Worm (Caenorhabditis elegans): ENCODE data around the gene odr-10.

odr-10 gene

ce11 chrX:6818036-6818488, 47.7 kb downstream of the odr-10 start, which contains the start of gene dhs-28 (continued):
- TF ChIP-seq blmp-1 (tag; optimal IDR thresholded peaks at IDR 0.05; ENCODE audit: insufficient read depth) (no peak), nhr-21 (tag; optimal IDR thresholded peaks at IDR 0.05) (no peak), mbf-1 (tag; optimal IDR thresholded peaks at IDR 0.05) (no peak), R02D3.7 (tag; optimal IDR thresholded peaks at IDR 0.05) (no peak), zag-1 (tag; optimal IDR thresholded peaks at IDR 0.05) (no peak), ZK546.5 (tag; optimal IDR thresholded peaks at IDR 0.05) (no peak), lin-13 (GFP tag; optimal IDR thresholded peaks at IDR 0.05) (no peak), skn-1 (tag; optimal IDR thresholded peaks at IDR 0.05) (no peak), ama-1 (optimal IDR thresholded peaks at IDR 0.05) (peak; percentile 27), C34F6.9 (tag; optimal IDR thresholded peaks at IDR 0.05) (no peak), unc-39 (tag; optimal IDR thresholded peaks at IDR 0.05) (no peak), alr-1 (tag; optimal IDR thresholded peaks at IDR 0.05) (no peak), aly-2 (tag; optimal IDR thresholded peaks at IDR 0.05) (no peak)
